Fruit fly (Drosophila melanogaster) whole organism, pupa: ENCODE measurements around the gene Tre1.

Experiments
- CG10348 ChIP-seq: fragments of 200-800 bp; sonication (Bioruptor generic); IDR thresholded peaks from 2 replicates; pipeline ENCODE4 v1.3.6; 2022; ENCODE audit warnings: missing biosample characterization, missing genetic modification characterization
- CG12605 ChIP-seq: fragments of 200-800 bp; sonication (Bioruptor generic); IDR thresholded peaks from 2 replicates; pipeline ENCODE4 v1.3.6; 2022; ENCODE audit warnings: missing biosample characterization, missing genetic modification characterization
- CG13204 ChIP-seq: fragments of 200-800 bp; sonication (Bioruptor generic); optimal IDR thresholded peaks from 2 replicates; lab custom pipeline; 2018; ENCODE audit warnings: missing biosample characterization, mild to moderate bottlenecking, missing genetic modification characterization, moderate library complexity
- CG14655 ChIP-seq: fragments of 200-800 bp; sonication (Bioruptor generic); optimal IDR thresholded peaks from 3 replicates; lab custom pipeline; 2017; ENCODE audit warnings: mild to moderate bottlenecking, missing biosample characterization, missing genetic modification reagents, missing genetic modification characterization
- CG15710 ChIP-seq: fragments of 200-800 bp; sonication (Bioruptor generic); optimal IDR thresholded peaks from 2 replicates; lab custom pipeline; 2018; ENCODE audit warnings: missing biosample characterization, mild to moderate bottlenecking, missing genetic modification characterization, moderate library complexity
- CG17806 ChIP-seq: fragments of 200-800 bp; sonication (Bioruptor generic); optimal IDR thresholded peaks from 2 replicates; lab custom pipeline; 2018; ENCODE audit warnings: missing biosample characterization, mild to moderate bottlenecking, missing genetic modification characterization, moderate library complexity
- CG32121 ChIP-seq: fragments of 200-800 bp; sonication (Bioruptor generic); IDR thresholded peaks from 2 replicates; pipeline ENCODE4 v1.3.6; 2022; ENCODE audit warnings: missing biosample characterization, missing genetic modification characterization
- CG34367 ChIP-seq: fragments of 200-800 bp; sonication (Bioruptor generic); optimal IDR thresholded peaks from 2 replicates; lab custom pipeline; 2018; ENCODE audit warnings: missing biosample characterization, mild to moderate bottlenecking, missing genetic modification characterization
- CG4496 ChIP-seq: fragments of 200-800 bp; sonication (Bioruptor generic); IDR thresholded peaks from 3 replicates; pipeline ENCODE4 v1.3.6; 2022; ENCODE audit warnings: missing biosample characterization, missing genetic modification characterization
- CG8159 ChIP-seq: fragments of 200-800 bp; sonication (Bioruptor generic); optimal IDR thresholded peaks from 3 replicates; lab custom pipeline; 2018; ENCODE audit warnings: missing biosample characterization, mild to moderate bottlenecking, missing genetic modification characterization, moderate library complexity
- CG8301 ChIP-seq: fragments of 200-800 bp; sonication (Bioruptor generic); optimal IDR thresholded peaks from 2 replicates; lab custom pipeline; 2018; ENCODE audit warnings: missing biosample characterization, mild to moderate bottlenecking, missing genetic modification characterization
- CG9948 ChIP-seq: fragments of 200-800 bp; sonication (Bioruptor generic); optimal IDR thresholded peaks from 2 replicates; lab custom pipeline; 2018; ENCODE audit warnings: missing biosample characterization, mild to moderate bottlenecking, missing genetic modification characterization, moderate library complexity
- D1 ChIP-seq: fragments of 200-800 bp; sonication (Bioruptor generic); optimal IDR thresholded peaks from 2 replicates; lab custom pipeline; 2018; ENCODE audit warnings: missing biosample characterization, mild to moderate bottlenecking, missing genetic modification characterization, moderate library complexity
- EcR ChIP-seq: fragments of 200-800 bp; sonication (Bioruptor generic); optimal IDR thresholded peaks from 3 replicates; lab custom pipeline; 2019; ENCODE audit warnings: missing biosample characterization, missing genetic modification characterization, mild to moderate bottlenecking, moderate library complexity, missing genetic modification reagents
- Ets98B ChIP-seq: fragments of 200-800 bp; sonication (Bioruptor generic); IDR thresholded peaks from 2 replicates; pipeline ENCODE4 v1.3.6; 2022; ENCODE audit warnings: missing biosample characterization, missing genetic modification characterization
- Pif1A ChIP-seq: fragments of 200-800 bp; sonication (Bioruptor generic); optimal IDR thresholded peaks from 3 replicates; lab custom pipeline; 2016; ENCODE audit warnings: missing biosample characterization, missing genetic modification characterization
- Pif1B ChIP-seq: fragments of 200-800 bp; sonication (Bioruptor generic); optimal IDR thresholded peaks from 3 replicates; lab custom pipeline; 2016; ENCODE audit warnings: missing biosample characterization, missing genetic modification characterization
- Snoo ChIP-seq: fragments of 200-800 bp; sonication (Bioruptor generic); optimal IDR thresholded peaks from 3 replicates; lab custom pipeline; 2017; ENCODE audit warnings: missing biosample characterization, mild to moderate bottlenecking, missing genetic modification characterization, inconsistent platforms
- fd96Ca ChIP-seq: fragments of 200-800 bp; sonication (Bioruptor generic); IDR thresholded peaks from 3 replicates; pipeline ENCODE4 v1.3.6; 2022; ENCODE audit warnings: missing biosample characterization, missing genetic modification characterization
- gl ChIP-seq: fragments of 200-800 bp; sonication (Bioruptor generic); optimal IDR thresholded peaks from 2 replicates; lab custom pipeline; 2018; ENCODE audit warnings: missing biosample characterization, mild to moderate bottlenecking, missing genetic modification characterization
- rn ChIP-seq: fragments of 200-800 bp; sonication (Bioruptor generic); IDR thresholded peaks from 2 replicates; pipeline ENCODE4 v1.3.6; 2022; ENCODE audit warnings: missing biosample characterization, missing genetic modification characterization

Tre1 gene

dm6 chrX:5664222-5664621 lies 15.6 kb downstream of the Tre1 start:
- no peak for TF ChIP-seq CG12605
- peak; percentile 43 for TF ChIP-seq CG13204 (GFP tag; lab: Kevin White, UChicago)
- TF ChIP-seq EcR (GFP tag; lab: Kevin White, UChicago): peak; percentile 15

- no peak for TF ChIP-seq CG4496 (GFP tag; lab: Robert Waterston, UW)
- no peak for TF ChIP-seq CG9948 (tag; lab: Kevin White, UChicago)
- TF ChIP-seq Snoo (tag; lab: Kevin White, UChicago): no peak
- no peak for TF ChIP-seq Ets98B (GFP tag; lab: Robert Waterston, UW)
- TF ChIP-seq Pif1B (GFP tag; lab: Kevin White, UChicago): no peak
- no peak for TF ChIP-seq CG8159 (tag; lab: Kevin White, UChicago)
- no peak for TF ChIP-seq gl
- no peak for TF ChIP-seq CG17806 (tag; lab: Kevin White, UChicago)
- TF ChIP-seq CG14655 (GFP tag; lab: Kevin White, UChicago): no peak
- no peak for TF ChIP-seq CG15710
- TF ChIP-seq fd96Ca (GFP tag; lab: Robert Waterston, UW): no peak
- TF ChIP-seq CG13204 (GFP tag; lab: Kevin White, UChicago): no peak
- no peak for TF ChIP-seq CG34367 (tag; lab: Kevin White, UChicago)
- no peak for TF ChIP-seq EcR (GFP tag; lab: Kevin White, UChicago)
- TF ChIP-seq rn (GFP tag; lab: Robert Waterston, UW): no peak
- TF ChIP-seq, all 21 proteins: peak for 0
Measured at dm6 chrX:5662761-5663160, 17.0 kb downstream of the Tre1 start, which contains the start of gene OtopLc. OtopLc (minus strand) TSS chrX:5662861.

- TF ChIP-seq CG32121 (GFP tag; lab: Robert Waterston, UW) (no peak), CG13204 (GFP tag; lab: Kevin White, UChicago) (no peak), EcR (GFP tag; lab: Kevin White, UChicago) (no peak), Ets98B (GFP tag; lab: Robert Waterston, UW) (no peak)
Measured at dm6 chrX:5661971-5662370, 17.8 kb downstream of the Tre1 start.

- TF ChIP-seq Ets98B (GFP tag; lab: Robert Waterston, UW) (no peak), CG8301 (tag; lab: Kevin White, UChicago) (no peak)
Measured at dm6 chrX:5649998-5650397, 29.8 kb downstream of the Tre1 start.

- TF ChIP-seq Snoo (tag; lab: Kevin White, UChicago): no peak
- peak; percentile 62 for TF ChIP-seq EcR (GFP tag; lab: Kevin White, UChicago)
Measured at dm6 chrX:5649387-5649786, 30.4 kb downstream of the Tre1 start.

- peak; percentile 85 for TF ChIP-seq CG32121 (GFP tag; lab: Robert Waterston, UW)
- peak; percentile 33 for TF ChIP-seq gl
- TF ChIP-seq CG9948 (tag; lab: Kevin White, UChicago): peak; percentile 63
- TF ChIP-seq CG17806 (tag; lab: Kevin White, UChicago): peak; percentile 62
- TF ChIP-seq EcR (GFP tag; lab: Kevin White, UChicago): no peak
- peak; percentile 78 for TF ChIP-seq CG8159 (tag; lab: Kevin White, UChicago)
- TF ChIP-seq CG10348 (GFP tag; lab: Robert Waterston, UW): peak; percentile 58; the same call in 1 of the 2 replicates
- peak; percentile 76 for TF ChIP-seq rn (GFP tag; lab: Robert Waterston, UW)
- TF ChIP-seq fd96Ca (GFP tag; lab: Robert Waterston, UW): peak; percentile 89
- TF ChIP-seq CG12605: peak; percentile 82
- TF ChIP-seq D1 (tag; lab: Kevin White, UChicago): no peak
- peak; percentile 58 for TF ChIP-seq Pif1B (GFP tag; lab: Kevin White, UChicago)
- peak; percentile 86 for TF ChIP-seq Ets98B (GFP tag; lab: Robert Waterston, UW)
- TF ChIP-seq CG15710: peak; percentile 71
- TF ChIP-seq Snoo (tag; lab: Kevin White, UChicago): no peak
- TF ChIP-seq CG8301 (tag; lab: Kevin White, UChicago): peak; percentile 73
- peak; percentile 89 for TF ChIP-seq CG4496 (GFP tag; lab: Robert Waterston, UW)
- TF ChIP-seq CG34367 (tag; lab: Kevin White, UChicago): peak; percentile 57
- peak; percentile 75 for TF ChIP-seq CG14655 (GFP tag; lab: Kevin White, UChicago)
- TF ChIP-seq CG13204 (GFP tag; lab: Kevin White, UChicago): no peak
- peak; percentile 82 for TF ChIP-seq Pif1A
Measured at dm6 chrX:5648437-5648959, 31.3 kb downstream of the Tre1 start, which contains the start of gene OtopLa. OtopLa (minus strand) TSS chrX:5648487.

dm6 chrX:5646228-5646627 lies 33.5 kb downstream of the Tre1 start:
- TF ChIP-seq CG32121 (GFP tag; lab: Robert Waterston, UW): 0 out of 2 replicates have a peak, but pooled peaks have one; percentile 19
- no peak for TF ChIP-seq rn (GFP tag; lab: Robert Waterston, UW)
- TF ChIP-seq, all 21 proteins: peak for 1
